Worm (Caenorhabditis elegans): ENCODE data around the gene T28C12.6.

The T28C12.6 gene

ce11 chrV:6335226-6335625, 693 bp downstream of the T28C12.6 start:
- TF ChIP-seq zag-1 (tag; optimal IDR thresholded peaks at IDR 0.05) (no peak), mab-9 (GFP tag; IDR thresholded peaks at IDR 0.05) (no peak), egl-13 (tag; optimal IDR thresholded peaks at IDR 0.05) (no peak), nhr-12 (tag; optimal IDR thresholded peaks at IDR 0.05) (no peak)

DNA sequence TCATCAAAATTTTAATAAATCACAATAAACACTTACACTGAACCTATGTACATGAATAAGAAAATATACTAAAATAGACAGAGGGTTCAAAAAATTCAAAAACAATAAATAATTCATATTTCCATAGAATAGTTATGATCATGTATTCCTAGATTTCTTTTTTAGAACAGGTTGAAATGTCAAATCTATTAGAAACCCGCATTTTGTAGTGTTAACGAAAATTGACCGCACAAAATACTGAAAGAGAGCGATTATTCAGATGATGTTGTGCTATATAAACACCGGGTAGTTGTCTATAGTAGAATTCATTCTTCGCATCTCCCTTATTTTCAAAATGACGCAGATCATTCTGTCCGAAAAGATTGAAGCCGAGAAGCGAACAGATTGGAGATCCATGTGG, 4.3 kb downstream of the T28C12.6 start, which contains the start of gene T28C12.1:
Gene T28C12.1, plus strand, starts transcription at position 301 of the 400 bp plus-strand sequence.
- TF ChIP-seq mef-2 (tag; optimal IDR thresholded peaks at IDR 0.05) (no peak), ceh-63 (GFP tag; optimal IDR thresholded peaks at IDR 0.05) (no peak), aly-2 (tag; optimal IDR thresholded peaks at IDR 0.05) (no peak), snpc-4 (tag; optimal IDR thresholded peaks at IDR 0.05) (no peak), ztf-4 (tag; optimal IDR thresholded peaks at IDR 0.05) (no peak), lir-3 (tag; optimal IDR thresholded peaks at IDR 0.05; ENCODE audit: poor library complexity) (no peak), fkh-4 (tag; optimal IDR thresholded peaks at IDR 0.05; ENCODE audit: borderline replicate concordance) (no peak), ceh-8 (GFP tag; optimal IDR thresholded peaks at IDR 0.05) (no peak), dpl-1 (GFP tag; optimal IDR thresholded peaks at IDR 0.05) (no peak)

ce11 chrV:6328897-6329296, 7.0 kb downstream of the T28C12.6 start, which contains the start of gene T28C12.2:
Gene T28C12.2, plus strand, starts transcription at chrV:6329197.
- TF ChIP-seq ets-5 (GFP tag; IDR thresholded peaks at IDR 0.05), result no peak
- no peak for TF ChIP-seq Y116A8C.19 (tag; optimal IDR thresholded peaks at IDR 0.05; ENCODE audit: borderline replicate concordance)
- TF ChIP-seq mdl-1 (tag; optimal IDR thresholded peaks at IDR 0.05), result no peak
- no peak for TF ChIP-seq dpl-1 (GFP tag; optimal IDR thresholded peaks at IDR 0.05)
- TF ChIP-seq aly-2 (tag; optimal IDR thresholded peaks at IDR 0.05), result no peak
- TF ChIP-seq egl-13 (tag; optimal IDR thresholded peaks at IDR 0.05), result no peak
- no peak for TF ChIP-seq ceh-8 (GFP tag; optimal IDR thresholded peaks at IDR 0.05)
- no peak for TF ChIP-seq unc-62 (GFP tag; optimal IDR thresholded peaks at IDR 0.05)
- no peak for TF ChIP-seq ztf-11 (tag; optimal IDR thresholded peaks at IDR 0.05)
- TF ChIP-seq fkh-4 (tag; optimal IDR thresholded peaks at IDR 0.05; ENCODE audit: borderline replicate concordance), result no peak
- no peak for TF ChIP-seq lin-35 (GFP tag; optimal IDR thresholded peaks at IDR 0.05)
- TF ChIP-seq efl-1 (optimal IDR thresholded peaks at IDR 0.05), result no peak
- no peak for TF ChIP-seq efl-1 (GFP tag; optimal IDR thresholded peaks at IDR 0.05 in 1 of 2)
- no peak for TF ChIP-seq pag-3 (tag; optimal IDR thresholded peaks at IDR 0.05; ENCODE audit: borderline replicate concordance, insufficient read depth)
- TF ChIP-seq alr-1 (tag; optimal IDR thresholded peaks at IDR 0.05; ENCODE audit: borderline replicate concordance), result no peak
- TF ChIP-seq snpc-4 (tag; optimal IDR thresholded peaks at IDR 0.05), result no peak
- no peak for TF ChIP-seq lin-14 (GFP tag; optimal IDR thresholded peaks at IDR 0.05)
- TF ChIP-seq nhr-71 (tag; optimal IDR thresholded peaks at IDR 0.05), result no peak

- TF ChIP-seq sup-37 (GFP tag; optimal IDR thresholded peaks at IDR 0.05), result no peak
- TF ChIP-seq lin-15B (tag; optimal IDR thresholded peaks at IDR 0.05), result no peak
- TF ChIP-seq sptf-1 (tag; optimal IDR thresholded peaks at IDR 0.05), result no peak
- no peak for TF ChIP-seq egl-27 (tag; optimal IDR thresholded peaks at IDR 0.05)
- TF ChIP-seq aha-1 (tag; optimal IDR thresholded peaks at IDR 0.05), result no peak
- TF ChIP-seq efl-1 (optimal IDR thresholded peaks at IDR 0.05), result no peak
- no peak for TF ChIP-seq efl-1 (GFP tag; optimal IDR thresholded peaks at IDR 0.05 in 1 of 2)
- no peak for TF ChIP-seq swsn-7 (tag; optimal IDR thresholded peaks at IDR 0.05)
- no peak for TF ChIP-seq nhr-19 (GFP tag; conservative IDR thresholded peaks at IDR 0.05)
- no peak for TF ChIP-seq ztf-11 (tag; optimal IDR thresholded peaks at IDR 0.05)
- no peak for TF ChIP-seq ceh-8 (GFP tag; optimal IDR thresholded peaks at IDR 0.05)
- no peak for TF ChIP-seq lin-39 (tag; optimal IDR thresholded peaks at IDR 0.05)
- no peak for TF ChIP-seq hlh-4 (tag; optimal IDR thresholded peaks at IDR 0.05)
Measured at ce11 chrV:6326980-6327379, 8.9 kb downstream of the T28C12.6 start, which contains the start of gene fbxa-202. Gene fbxa-202, plus strand, starts transcription at chrV:6327280.

- TF ChIP-seq nhr-90 (tag; optimal IDR thresholded peaks at IDR 0.05; ENCODE audit: poor library complexity) (peak; percentile 13), mep-1 (tag; optimal IDR thresholded peaks at IDR 0.05) (no peak)
Measured at ce11 chrV:6326394-6326793, 9.5 kb downstream of the T28C12.6 start.

Measured in whole organism, L1 larva.